Worm (Caenorhabditis elegans): Measurements from ENCODE around the gene lat-1.

lat-1 gene

DNA sequence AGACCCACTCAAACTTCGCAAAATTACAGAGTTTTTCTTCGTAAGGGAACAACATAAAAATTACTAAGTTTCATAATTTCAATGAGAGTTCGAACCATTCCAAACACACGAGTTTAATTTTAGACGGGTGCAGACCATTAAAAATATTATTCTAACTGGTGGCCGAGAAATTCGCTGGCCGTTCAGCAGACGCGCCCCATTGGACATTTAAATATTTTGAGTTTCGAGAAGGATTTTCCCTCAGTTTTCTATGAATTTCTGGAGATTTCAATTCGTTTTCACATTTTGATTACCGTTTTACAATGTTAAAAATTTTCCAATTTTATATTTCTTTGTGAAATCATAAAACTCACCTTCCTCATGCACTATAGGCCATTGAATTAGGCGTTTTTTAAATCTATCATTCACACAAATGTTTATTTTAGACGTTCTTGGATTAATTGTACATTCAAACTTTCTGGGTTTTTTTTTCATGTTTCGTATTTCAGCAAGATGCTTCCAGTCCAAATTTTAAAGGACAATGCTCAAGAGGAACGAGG lies 30.7 kb downstream of the lat-1 start, which contains the start of gene cct-2 (continued):
- TF ChIP-seq rpc-1 (optimal IDR thresholded peaks at IDR 0.05) (no peak), rpc-1 (tag; optimal IDR thresholded peaks at IDR 0.05) (no peak), hrde-1 (tag; optimal IDR thresholded peaks at IDR 0.05; ENCODE audit: borderline replicate concordance) (no peak), ztf-18 (tag; optimal IDR thresholded peaks at IDR 0.05) (no peak), let-607 (tag; optimal IDR thresholded peaks at IDR 0.05) (no peak), akir-1 (GFP tag; optimal IDR thresholded peaks at IDR 0.05) (no peak), attf-5 (GFP tag; optimal IDR thresholded peaks at IDR 0.05) (peak; percentile 39), lin-54 (GFP tag; optimal IDR thresholded peaks at IDR 0.05) (peak; percentile 2), F49E8.2 (tag; optimal IDR thresholded peaks at IDR 0.05; ENCODE audit: insufficient read depth) (peak; percentile 7), C06A6.2 (GFP tag; conservative IDR thresholded peaks at IDR 0.05) (no peak), mcd-1 (GFP tag; IDR thresholded peaks at IDR 0.05) (peak; percentile 69), bed-2 (GFP tag; IDR thresholded peaks at IDR 0.05) (no peak), B0336.3 (GFP tag; IDR thresholded peaks at IDR 0.05) (no peak), hlh-26 (GFP tag; conservative IDR thresholded peaks at IDR 0.05) (no peak), Y53F4B.3 (GFP tag; IDR thresholded peaks at IDR 0.05) (no peak), K12H6.12 (tag; optimal IDR thresholded peaks at IDR 0.05) (no peak), ekl-4 (GFP tag; IDR thresholded peaks at IDR 0.05) (no peak), madf-6 (GFP tag; IDR thresholded peaks at IDR 0.05) (peak; percentile 32; the same call in 1 of the 2 replicates), repo-1 (tag; optimal IDR thresholded peaks at IDR 0.05) (no peak), pbrm-1 (GFP tag; IDR thresholded peaks at IDR 0.05) (no peak), ceh-100 (GFP tag; IDR thresholded peaks at IDR 0.05) (no peak), mel-28 (tag; optimal IDR thresholded peaks at IDR 0.05; ENCODE audit: borderline replicate concordance) (no peak), zfh-2 (GFP tag; conservative IDR thresholded peaks at IDR 0.05) (no peak), fkh-3 (tag; optimal IDR thresholded peaks at IDR 0.05) (no peak), ztf-6 (GFP tag; IDR thresholded peaks at IDR 0.05) (no peak), ceh-58 (GFP tag; IDR thresholded peaks at IDR 0.05) (no peak), ztf-25 (GFP tag; IDR thresholded peaks at IDR 0.05) (no peak), let-526 (GFP tag; IDR thresholded peaks at IDR 0.05) (no peak), Y95B8A.8 (GFP tag; IDR thresholded peaks at IDR 0.05) (no peak), hmg-20 (GFP tag; IDR thresholded peaks at IDR 0.05) (no peak), egl-18 (GFP tag; IDR thresholded peaks at IDR 0.05) (no peak), dpl-1 (GFP tag; optimal IDR thresholded peaks at IDR 0.05) (no peak), dox-1 (GFP tag; IDR thresholded peaks at IDR 0.05) (no peak), sdz-38 (tag; optimal IDR thresholded peaks at IDR 0.05) (no peak), ceh-91 (GFP tag; IDR thresholded peaks at IDR 0.05) (no peak), tbx-9 (tag; optimal IDR thresholded peaks at IDR 0.05; ENCODE audit: borderline replicate concordance) (no peak), rcor-1 (GFP tag; IDR thresholded peaks at IDR 0.05) (no peak)

DNA sequence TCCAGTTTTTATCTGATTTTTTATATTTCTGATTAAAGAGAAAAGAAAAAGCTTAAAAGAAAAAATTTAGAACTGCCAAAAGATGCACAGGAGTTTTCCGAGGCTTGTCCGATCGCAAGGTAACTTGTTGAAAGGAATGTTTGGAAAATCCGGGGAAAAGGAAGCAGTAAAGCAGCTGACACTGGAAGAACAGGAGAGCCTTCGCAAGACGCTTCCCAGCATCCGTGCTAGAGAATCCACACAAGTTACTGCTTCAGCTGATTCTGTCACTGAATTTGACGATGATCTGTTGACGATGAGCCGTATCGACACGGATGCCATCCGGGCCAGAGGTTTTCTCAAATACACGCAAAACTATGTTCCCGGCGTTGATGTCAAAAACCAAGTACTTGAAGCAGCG lies 33.1 kb downstream of the lat-1 start, which contains the start of gene mrpl-50:
TSS of gene mrpl-50 (plus strand) at position 71 of the 400 bp plus-strand sequence.
- TF ChIP-seq Y53F4B.3 (GFP tag; IDR thresholded peaks at IDR 0.05) (no peak), somi-1 (GFP tag; optimal IDR thresholded peaks at IDR 0.05) (no peak), nhr-179 (tag; optimal IDR thresholded peaks at IDR 0.05) (no peak), F39B2.1 (GFP tag; IDR thresholded peaks at IDR 0.05) (0 out of 2 replicates have a peak, but pooled peaks have one; percentile 57), madf-3 (GFP tag; IDR thresholded peaks at IDR 0.05) (peak; percentile 71), pha-4 (tag; optimal IDR thresholded peaks at IDR 0.05) (no peak), T07F8.4 (tag; optimal IDR thresholded peaks at IDR 0.05) (no peak), ekl-4 (GFP tag; IDR thresholded peaks at IDR 0.05) (peak; percentile 50), ztf-26 (tag; optimal IDR thresholded peaks at IDR 0.05) (peak; percentile 3), hsf-1 (GFP tag; IDR thresholded peaks at IDR 0.05) (0 out of 2 replicates have a peak, but pooled peaks have one; percentile 21), Y53G8AR.9 (GFP tag; conservative IDR thresholded peaks at IDR 0.05) (peak; percentile 76; the same call in 1 of the 2 replicates), tbx-9 (tag; optimal IDR thresholded peaks at IDR 0.05; ENCODE audit: borderline replicate concordance) (no peak), B0336.3 (GFP tag; IDR thresholded peaks at IDR 0.05) (peak; percentile 84), nfyb-1 (GFP tag; IDR thresholded peaks at IDR 0.05) (0 out of 2 replicates have a peak, but pooled peaks have one; percentile 42), snpc-1.3 (tag; optimal IDR thresholded peaks at IDR 0.05; ENCODE audit: insufficient read depth) (peak; percentile 50), nhr-80 (tag; optimal IDR thresholded peaks at IDR 0.05) (no peak), repo-1 (tag; optimal IDR thresholded peaks at IDR 0.05) (peak; percentile 59)

Measured in whole organism, young adult.